Worm (Caenorhabditis elegans) whole organism, early embryonic: ENCODE results near the gene C04H5.1.

Source experiments
- B0310.2 ChIP-seq: sonication (generic microtip); optimal IDR thresholded peaks from 2 replicates; lab custom pipeline; 2016; ENCODE audit warnings: mild to moderate bottlenecking, missing genetic modification characterization, missing compliant biosample characterization
- ama-1 ChIP-seq: fragments of 150-350 bp; optimal IDR thresholded peaks from 2 replicates; lab custom pipeline; 2014
- ceh-36 ChIP-seq: sonication (generic microtip); optimal IDR thresholded peaks from 2 replicates; lab custom pipeline; 2016; ENCODE audit warnings: missing genetic modification characterization, inconsistent platforms, missing compliant biosample characterization
- hmbx-1 ChIP-seq: sonication (generic microtip); optimal IDR thresholded peaks from 2 replicates; lab custom pipeline; 2016; ENCODE audit warnings: mild to moderate bottlenecking, missing genetic modification characterization, missing compliant biosample characterization
- scrt-1 ChIP-seq: fragments of 200-800 bp; sonication (Bioruptor generic); IDR thresholded peaks from 2 replicates; pipeline ENCODE4 v1.3.6; 2022; ENCODE audit warnings: missing genetic modification characterization, missing compliant biosample characterization
- tbx-11 ChIP-seq: fragments of 200-800 bp; sonication (Bioruptor generic); IDR thresholded peaks from 2 replicates; pipeline ENCODE4 v1.3.6; 2022; ENCODE audit warnings: missing genetic modification characterization, missing compliant biosample characterization
- tbx-37 ChIP-seq: fragments of 200-800 bp; sonication (Bioruptor generic); conservative IDR thresholded peaks from 2 replicates; pipeline ENCODE4 v1.3.6; 2022; ENCODE audit warnings: missing genetic modification reagents, missing genetic modification characterization, missing compliant biosample characterization
- tra-4 ChIP-seq: sonication (generic microtip); optimal IDR thresholded peaks from 2 replicates; lab custom pipeline; 2017; ENCODE audit warnings: missing genetic modification characterization, missing compliant biosample characterization

C04H5.1 gene

DNA sequence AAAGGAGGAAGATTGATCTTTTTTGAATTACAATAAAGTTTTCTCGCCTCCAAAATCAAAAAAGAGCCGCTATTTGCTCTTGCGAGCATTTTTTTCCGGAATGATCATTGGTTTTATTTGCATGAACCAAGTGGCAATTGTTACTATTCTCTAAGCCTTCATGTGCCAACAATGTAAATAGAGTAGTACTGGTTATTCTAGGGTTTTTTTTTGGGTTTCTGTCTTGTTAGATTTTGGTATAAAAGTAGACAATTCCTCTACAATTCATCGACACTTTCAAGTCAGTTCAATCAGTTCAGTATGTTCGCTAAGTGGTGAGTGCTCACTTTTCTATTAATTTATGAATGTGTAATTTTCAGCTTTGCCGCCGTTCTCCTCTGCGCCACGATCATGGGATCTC lies 43.9 kb downstream of the C04H5.1 start, which contains the start of gene nspb-7:
Gene nspb-7, plus strand, starts transcription at position 301 of the 400 bp plus-strand sequence.
- TF ChIP-seq ceh-36 (tag; lab: Kevin White, UChicago) (no peak), tbx-37 (GFP tag; lab: Robert Waterston, UW) (no peak), tra-4 (tag; lab: Kevin White, UChicago) (no peak)

ce11 chrII:14578716-14579115 lies 44.6 kb downstream of the C04H5.1 start, which contains the start of gene C01G12.9:
Gene C01G12.9 (plus strand): TSS chrII:14579016.
- no peak for TF ChIP-seq scrt-1 (GFP tag; lab: Robert Waterston, UW)

DNA sequence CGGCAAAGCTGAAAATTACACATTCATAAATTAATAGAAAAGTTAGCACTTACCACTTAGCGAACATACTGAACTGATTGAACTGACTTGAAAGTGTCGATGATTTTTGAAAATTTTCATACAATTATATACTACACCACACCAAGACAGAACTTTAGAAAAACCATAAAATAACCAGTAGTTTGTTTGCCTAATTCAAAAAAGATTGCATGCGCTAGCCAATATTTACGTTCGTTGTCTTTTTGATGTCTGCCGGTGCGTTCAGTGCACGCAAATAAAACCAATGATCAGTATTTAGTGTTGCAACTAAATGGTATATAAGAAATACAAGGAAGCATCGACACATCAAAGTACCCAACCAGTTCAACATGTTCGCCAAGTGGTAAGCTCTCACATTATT lies 46.4 kb downstream of the C04H5.1 start, which contains the start of the genes nspb-8 and nspb-9:
Gene nspb-8, minus strand, starts transcription at position 101 of the 400 bp plus-strand sequence.
Gene nspb-9, plus strand, starts transcription at position 311 of the 400 bp plus-strand sequence.
- TF ChIP-seq hmbx-1 (tag; lab: Kevin White, UChicago) (no peak), tbx-37 (GFP tag; lab: Robert Waterston, UW) (no peak), ama-1 (lab: Kevin White, UChicago) (no peak), B0310.2 (tag; lab: Kevin White, UChicago) (no peak)

DNA sequence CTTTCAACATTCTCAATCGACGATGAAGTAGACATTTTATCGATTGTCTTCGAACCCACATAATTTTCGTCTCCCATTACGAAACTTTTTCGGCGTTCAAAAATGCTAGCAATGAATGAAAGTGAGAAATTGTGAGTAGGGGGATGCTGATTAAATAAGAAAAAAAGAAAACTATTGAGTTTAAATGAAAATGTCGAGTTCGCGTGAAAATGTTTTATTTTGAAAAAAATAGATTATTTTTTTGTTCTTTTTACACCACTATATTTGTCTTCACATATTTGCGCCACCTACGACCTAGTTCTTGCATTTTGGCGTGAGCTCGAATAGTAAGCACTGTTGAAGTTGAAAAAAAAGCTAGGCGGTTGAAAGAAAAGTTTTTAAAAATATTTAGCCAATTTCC lies 48.1 kb downstream of the C04H5.1 start, which contains the start of gene C01G12.3:
Gene C01G12.3, minus strand, starts transcription at position 101 of the 400 bp plus-strand sequence.
- no peak for TF ChIP-seq tbx-11 (GFP tag; lab: Robert Waterston, UW)
- TF ChIP-seq B0310.2 (tag; lab: Kevin White, UChicago), result no peak
